Worm (Caenorhabditis elegans): ENCODE results near the gene K10C2.14.

K10C2.14 gene

ce11 chrX:6416357-6417087, 23.8 kb downstream of the K10C2.14 start, which contains the start of gene T22E5.6:
Gene T22E5.6 (minus strand): TSS chrX:6416407.
- TF ChIP-seq mep-1 (tag; optimal IDR thresholded peaks at IDR 0.05) (peak; percentile 40), nhr-90 (tag; optimal IDR thresholded peaks at IDR 0.05; ENCODE audit: poor library complexity) (no peak), lsy-2 (tag; optimal IDR thresholded peaks at IDR 0.05) (peak in 1 of 2 experiments; percentile 10), efl-1 (optimal IDR thresholded peaks at IDR 0.05) (no peak), efl-1 (GFP tag; optimal IDR thresholded peaks at IDR 0.05 in 1 of 2) (no peak), blmp-1 (tag; optimal IDR thresholded peaks at IDR 0.05) (peak; percentile 74), nhr-85 (tag) (peak; percentile 83), snu-23 (GFP tag; optimal IDR thresholded peaks at IDR 0.05) (peak; percentile 37), lin-14 (GFP tag; optimal IDR thresholded peaks at IDR 0.05) (peak; percentile 65), hlh-17 (GFP tag; optimal IDR thresholded peaks at IDR 0.05; ENCODE audit: borderline replicate concordance) (no peak), ztf-4 (tag; optimal IDR thresholded peaks at IDR 0.05) (no peak), nhr-19 (GFP tag; conservative IDR thresholded peaks at IDR 0.05) (no peak), elt-3 (tag; optimal IDR thresholded peaks at IDR 0.05) (peak in 2 of 6 experiments; percentile 20 to 37), ceh-82 (tag; optimal IDR thresholded peaks at IDR 0.05) (no peak), fkh-10 (GFP tag; optimal IDR thresholded peaks at IDR 0.05) (no peak)

ce11 chrX:6413583-6413982, 26.8 kb downstream of the K10C2.14 start:
- TF ChIP-seq efl-1 (optimal IDR thresholded peaks at IDR 0.05) (no peak), efl-1 (GFP tag; optimal IDR thresholded peaks at IDR 0.05 in 1 of 2) (peak in 1 of 2 experiments; percentile 1), lin-14 (GFP tag; optimal IDR thresholded peaks at IDR 0.05) (peak; percentile 34), hlh-17 (GFP tag; optimal IDR thresholded peaks at IDR 0.05; ENCODE audit: borderline replicate concordance) (no peak)

ce11 chrX:6412575-6412974, 27.8 kb downstream of the K10C2.14 start, which contains the start of gene T22E5.1:
Gene T22E5.1 (plus strand): TSS chrX:6412875.
- TF ChIP-seq lir-3 (tag; optimal IDR thresholded peaks at IDR 0.05; ENCODE audit: poor library complexity) (no peak), swsn-7 (tag; optimal IDR thresholded peaks at IDR 0.05) (no peak), snu-23 (GFP tag; optimal IDR thresholded peaks at IDR 0.05) (no peak), lin-35 (GFP tag; optimal IDR thresholded peaks at IDR 0.05) (no peak), blmp-1 (tag; optimal IDR thresholded peaks at IDR 0.05) (no peak), mef-2 (tag; optimal IDR thresholded peaks at IDR 0.05) (no peak), zip-4 (GFP tag; optimal IDR thresholded peaks at IDR 0.05) (no peak), fkh-8 (tag; optimal IDR thresholded peaks at IDR 0.05) (no peak), nhr-20 (tag; optimal IDR thresholded peaks at IDR 0.05) (no peak), mab-9 (GFP tag; IDR thresholded peaks at IDR 0.05) (no peak), unc-98 (GFP tag; IDR thresholded peaks at IDR 0.05) (no peak), nhr-12 (tag; optimal IDR thresholded peaks at IDR 0.05) (no peak), aly-2 (tag; optimal IDR thresholded peaks at IDR 0.05) (no peak), ztf-4 (tag; optimal IDR thresholded peaks at IDR 0.05) (no peak), egl-27 (tag; optimal IDR thresholded peaks at IDR 0.05) (no peak), alr-1 (tag; optimal IDR thresholded peaks at IDR 0.05; ENCODE audit: borderline replicate concordance) (no peak), nhr-19 (GFP tag; conservative IDR thresholded peaks at IDR 0.05) (no peak)

ce11 chrX:6410177-6410765, 30.1 kb downstream of the K10C2.14 start, which contains the start of gene mup-2:
Gene mup-2 (minus strand): TSS chrX:6410227.
- peak; percentile 80 for TF ChIP-seq lin-14 (GFP tag; optimal IDR thresholded peaks at IDR 0.05)
- peak; percentile 62 for TF ChIP-seq nhr-19 (GFP tag; conservative IDR thresholded peaks at IDR 0.05)
- TF ChIP-seq ceh-63 (GFP tag; optimal IDR thresholded peaks at IDR 0.05), result no peak
- peak in 1 of 2 experiments; percentile 21 for TF ChIP-seq efl-1 (optimal IDR thresholded peaks at IDR 0.05)
- TF ChIP-seq efl-1 (GFP tag; optimal IDR thresholded peaks at IDR 0.05 in 1 of 2), result peak in 1 of 2 experiments; percentile 0
- peak; percentile 61 for TF ChIP-seq snu-23 (GFP tag; optimal IDR thresholded peaks at IDR 0.05)
- TF ChIP-seq mep-1 (tag; optimal IDR thresholded peaks at IDR 0.05), result no peak
- TF ChIP-seq unc-130 (tag; optimal IDR thresholded peaks at IDR 0.05), result peak; percentile 50
- peak in 1 of 2 experiments; percentile 20 for TF ChIP-seq mdl-1 (tag; optimal IDR thresholded peaks at IDR 0.05)
- no peak for TF ChIP-seq zip-4 (GFP tag; optimal IDR thresholded peaks at IDR 0.05)
- TF ChIP-seq irx-1 (tag; optimal IDR thresholded peaks at IDR 0.05), result peak; percentile 7
- TF ChIP-seq skn-1 (tag; optimal IDR thresholded peaks at IDR 0.05), result no peak
- no peak for TF ChIP-seq grh-1 (GFP tag; IDR thresholded peaks at IDR 0.05)
- peak; percentile 50 for TF ChIP-seq nhr-20 (tag; optimal IDR thresholded peaks at IDR 0.05)
- peak; percentile 24 for TF ChIP-seq swsn-7 (tag; optimal IDR thresholded peaks at IDR 0.05)
- peak; percentile 7 for TF ChIP-seq ztf-4 (tag; optimal IDR thresholded peaks at IDR 0.05)
- peak; percentile 17 for TF ChIP-seq lir-3 (tag; optimal IDR thresholded peaks at IDR 0.05; ENCODE audit: poor library complexity)
- peak; percentile 30; the same call in 1 of the 2 replicates for TF ChIP-seq unc-98 (GFP tag; IDR thresholded peaks at IDR 0.05)
- no peak for TF ChIP-seq ceh-82 (tag; optimal IDR thresholded peaks at IDR 0.05)
- no peak for TF ChIP-seq blmp-1 (tag; optimal IDR thresholded peaks at IDR 0.05)
- no peak for TF ChIP-seq elt-3 (tag; optimal IDR thresholded peaks at IDR 0.05)
- TF ChIP-seq pag-3 (tag; optimal IDR thresholded peaks at IDR 0.05; ENCODE audit: borderline replicate concordance, insufficient read depth), result peak; percentile 77
- no peak for TF ChIP-seq aha-1 (tag; optimal IDR thresholded peaks at IDR 0.05)
- TF ChIP-seq lin-39 (tag; optimal IDR thresholded peaks at IDR 0.05), result peak; percentile 2
- TF ChIP-seq nhr-71 (tag; optimal IDR thresholded peaks at IDR 0.05), result peak; percentile 89
- peak; percentile 8 for TF ChIP-seq xbp-1 (tag; optimal IDR thresholded peaks at IDR 0.05)
- no peak for TF ChIP-seq unc-30 (tag; optimal IDR thresholded peaks at IDR 0.05)
